Worm (Caenorhabditis elegans): ENCODE data around the gene nck-1.
A peak's percentile ranks its signal among the peaks of the same experiment; 100 is the strongest.

DNA sequence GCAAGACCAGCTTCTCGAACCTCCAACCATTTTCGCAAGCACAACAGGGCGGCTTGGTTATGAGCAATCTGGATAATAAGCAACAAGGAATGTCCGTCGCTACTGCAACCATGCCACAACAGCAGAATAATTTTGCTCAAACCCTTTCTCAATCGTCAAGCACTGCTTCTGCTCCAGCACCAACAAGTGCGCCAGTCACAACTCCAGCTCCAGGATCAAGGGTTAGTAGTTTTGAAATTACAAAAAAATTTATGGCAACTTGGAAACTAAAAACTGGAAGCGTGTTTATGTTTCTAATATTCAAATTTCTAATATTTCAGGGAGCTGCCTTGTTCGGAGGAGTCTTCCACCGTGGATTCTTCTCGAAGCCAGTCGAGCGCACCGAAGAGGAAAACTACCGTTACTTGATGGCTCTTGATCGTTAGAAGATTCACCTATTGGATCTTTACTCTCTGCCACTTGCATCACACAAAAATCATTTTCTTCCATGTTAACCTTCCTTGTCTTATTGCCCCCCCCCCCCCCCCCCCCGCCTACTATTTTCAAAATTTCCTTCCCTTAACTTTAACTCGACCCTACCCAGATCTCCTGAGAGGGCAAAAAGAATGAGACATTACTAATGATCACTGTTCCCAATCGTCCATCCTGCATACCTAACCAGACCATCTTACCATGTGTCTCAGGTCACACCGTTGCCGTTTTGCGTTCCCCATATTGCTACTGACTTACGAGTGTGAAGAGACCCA is 6.3 kb downstream of the nck-1 start:
- TF ChIP-seq nhr-25 (tag; optimal IDR thresholded peaks at IDR 0.05) (no peak), unc-62 (GFP tag; optimal IDR thresholded peaks at IDR 0.05) (no peak), peb-1 (tag; optimal IDR thresholded peaks at IDR 0.05) (no peak), snpc-4 (tag; optimal IDR thresholded peaks at IDR 0.05) (no peak), unc-55 (GFP tag; optimal IDR thresholded peaks at IDR 0.05) (no peak), ztf-4 (tag; optimal IDR thresholded peaks at IDR 0.05) (peak; percentile 36)
